Worm (Caenorhabditis elegans): ENCODE results near the gene R09E10.5.
"Not testable (repeated sequence)": the region's sequence is repeated elsewhere in the genome, so short reads cannot be mapped to it uniquely, and the experiment has no call there.

R09E10.5 gene

DNA sequence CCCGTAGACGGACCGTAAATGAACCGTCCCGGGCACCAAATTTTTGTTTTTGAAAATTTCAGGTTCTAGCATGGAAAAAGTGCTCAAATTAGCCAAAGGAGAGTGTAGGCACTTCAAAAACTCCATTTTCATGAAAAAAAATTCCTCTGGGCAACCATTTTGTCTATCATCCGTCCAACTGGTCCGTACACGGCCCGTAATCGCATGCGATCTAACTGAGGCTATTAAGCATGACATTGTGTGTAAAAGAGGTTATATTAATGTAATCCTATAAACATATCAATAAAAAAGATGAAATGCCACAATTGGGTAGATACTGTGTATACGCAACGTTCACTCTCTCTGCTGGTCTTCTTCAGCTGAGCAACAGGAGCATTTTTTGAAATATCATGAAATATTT, 20.5 kb upstream of the R09E10.5 start, which contains the start of gene R09E10.1:
R09E10.1 (minus strand) TSS at position 101 of the 400 bp plus-strand sequence.
- not testable (repeated sequence) for TF ChIP-seq mdl-1, nhr-77, nhr-237 (tag; optimal IDR thresholded peaks at IDR 0.05)

DNA sequence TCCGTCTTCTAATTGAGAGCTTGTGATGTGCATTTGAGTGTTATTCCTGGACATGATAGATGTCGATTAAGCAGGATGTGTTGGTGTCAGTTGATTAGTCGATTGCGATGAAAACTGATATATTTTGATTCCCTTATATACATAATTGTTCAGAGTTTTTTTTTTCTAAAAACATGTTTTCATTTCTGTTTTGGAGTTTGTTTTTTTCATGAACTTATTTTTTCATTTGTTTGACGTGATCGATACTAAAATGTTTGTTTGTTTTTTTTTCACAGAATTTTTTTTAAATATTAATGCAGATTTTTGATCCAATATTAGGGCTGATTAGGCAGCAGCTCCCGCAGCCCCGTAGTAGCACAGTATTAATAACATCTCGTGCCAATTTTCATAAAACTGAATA, 16.1 kb upstream of the R09E10.5 start, which contains the start of gene R09E10.2:
R09E10.2 (minus strand) TSS at position 101 of the 400 bp plus-strand sequence.
- TF ChIP-seq mab-5 (tag; optimal IDR thresholded peaks at IDR 0.05) = no peak
- no peak for TF ChIP-seq lin-13 (GFP tag; optimal IDR thresholded peaks at IDR 0.05)
- no peak for TF ChIP-seq nhr-23 (tag; optimal IDR thresholded peaks at IDR 0.05)
- no peak for TF ChIP-seq ztf-4 (tag; optimal IDR thresholded peaks at IDR 0.05)
- TF ChIP-seq aly-2 (tag; optimal IDR thresholded peaks at IDR 0.05) = no peak

- TF ChIP-seq lin-13 (GFP tag; optimal IDR thresholded peaks at IDR 0.05) (no peak), lin-39 (tag; optimal IDR thresholded peaks at IDR 0.05) (no peak), nhr-12 (tag; optimal IDR thresholded peaks at IDR 0.05) (no peak), mbf-1 (tag; optimal IDR thresholded peaks at IDR 0.05) (no peak)
Measured at ce11 chrIV:10313565-10313964, 11.5 kb upstream of the R09E10.5 start, which contains the start of gene acs-18. acs-18 (minus strand) TSS chrIV:10313665.

ce11 chrIV:10311115-10311514, 9.0 kb upstream of the R09E10.5 start:
- no peak for TF ChIP-seq ceh-82 (tag; optimal IDR thresholded peaks at IDR 0.05)
- no peak for TF ChIP-seq nhr-6 (tag; optimal IDR thresholded peaks at IDR 0.05)
- TF ChIP-seq nhr-237 (tag; optimal IDR thresholded peaks at IDR 0.05) = no peak
- TF ChIP-seq ama-1 (optimal IDR thresholded peaks at IDR 0.05) = no peak
- no peak for TF ChIP-seq sma-9 (GFP tag; optimal IDR thresholded peaks at IDR 0.05)
- TF ChIP-seq sma-9 (tag; optimal IDR thresholded peaks at IDR 0.05) = no peak
- no peak for TF ChIP-seq snpc-4 (tag; optimal IDR thresholded peaks at IDR 0.05)
- TF ChIP-seq ZK546.5 (tag; optimal IDR thresholded peaks at IDR 0.05) = no peak
- no peak for TF ChIP-seq nhr-129 (tag; optimal IDR thresholded peaks at IDR 0.05)
- TF ChIP-seq elt-1 (tag; optimal IDR thresholded peaks at IDR 0.05) = no peak
- no peak for TF ChIP-seq nhr-25 (tag; optimal IDR thresholded peaks at IDR 0.05)
- no peak for TF ChIP-seq skn-1 (tag; optimal IDR thresholded peaks at IDR 0.05)

ce11 chrIV:10310329-10310728, 8.2 kb upstream of the R09E10.5 start, which contains the start of gene R09E10.8:
R09E10.8 (minus strand) TSS chrIV:10310429.
- TF ChIP-seq ama-1 (optimal IDR thresholded peaks at IDR 0.05) = no peak
- TF ChIP-seq R02D3.7 (tag; optimal IDR thresholded peaks at IDR 0.05) = no peak
- TF ChIP-seq mdl-1 (tag; optimal IDR thresholded peaks at IDR 0.05) = no peak
- no peak for TF ChIP-seq alr-1 (tag; optimal IDR thresholded peaks at IDR 0.05)
- TF ChIP-seq nhr-10 (tag; optimal IDR thresholded peaks at IDR 0.05) = no peak
- no peak for TF ChIP-seq sma-9 (GFP tag; optimal IDR thresholded peaks at IDR 0.05)
- TF ChIP-seq sma-9 (tag; optimal IDR thresholded peaks at IDR 0.05) = no peak
- TF ChIP-seq skn-1 (tag; optimal IDR thresholded peaks at IDR 0.05) = no peak
- TF ChIP-seq lin-11 (tag; optimal IDR thresholded peaks at IDR 0.05) = no peak
- TF ChIP-seq nhr-21 (tag; optimal IDR thresholded peaks at IDR 0.05) = no peak
- TF ChIP-seq unc-62 (GFP tag; optimal IDR thresholded peaks at IDR 0.05) = no peak
- TF ChIP-seq sma-3 (GFP tag; optimal IDR thresholded peaks at IDR 0.05) = no peak
- TF ChIP-seq elt-3 (tag; optimal IDR thresholded peaks at IDR 0.05) = no peak
- no peak for TF ChIP-seq ZK546.5 (tag; optimal IDR thresholded peaks at IDR 0.05)
- no peak for TF ChIP-seq blmp-1 (tag; optimal IDR thresholded peaks at IDR 0.05; ENCODE audit: insufficient read depth)
- no peak for TF ChIP-seq aly-2 (tag; optimal IDR thresholded peaks at IDR 0.05)
- TF ChIP-seq nhr-11 (tag; optimal IDR thresholded peaks at IDR 0.05) = no peak
- no peak for TF ChIP-seq F13H6.1 (tag; optimal IDR thresholded peaks at IDR 0.05)
- no peak for TF ChIP-seq egl-27 (tag; optimal IDR thresholded peaks at IDR 0.05)
- TF ChIP-seq ceh-16 (tag; optimal IDR thresholded peaks at IDR 0.05) = no peak
- TF ChIP-seq lin-39 (tag; optimal IDR thresholded peaks at IDR 0.05) = no peak

ce11 chrIV:10304383-10304782, 2.3 kb upstream of the R09E10.5 start:
- TF ChIP-seq ztf-1 (GFP tag; conservative IDR thresholded peaks at IDR 0.05) = no peak
- no peak for TF ChIP-seq nhr-12 (tag; optimal IDR thresholded peaks at IDR 0.05)
- no peak for TF ChIP-seq nhr-23 (tag; optimal IDR thresholded peaks at IDR 0.05)
- TF ChIP-seq egl-27 (tag; optimal IDR thresholded peaks at IDR 0.05) = no peak
- no peak for TF ChIP-seq nhr-10 (tag; optimal IDR thresholded peaks at IDR 0.05)
- no peak for TF ChIP-seq aly-2 (tag; optimal IDR thresholded peaks at IDR 0.05)
- no peak for TF ChIP-seq nhr-237 (tag; optimal IDR thresholded peaks at IDR 0.05)
- TF ChIP-seq Y55F3AM.14 (GFP tag; optimal IDR thresholded peaks at IDR 0.05) = no peak
- no peak for TF ChIP-seq mdl-1 (tag; optimal IDR thresholded peaks at IDR 0.05)
- no peak for TF ChIP-seq peb-1 (tag; optimal IDR thresholded peaks at IDR 0.05)
- TF ChIP-seq unc-62 (GFP tag; optimal IDR thresholded peaks at IDR 0.05) = no peak
- no peak for TF ChIP-seq nhr-6 (tag; optimal IDR thresholded peaks at IDR 0.05)
- no peak for TF ChIP-seq nhr-25 (tag; optimal IDR thresholded peaks at IDR 0.05)
- no peak for TF ChIP-seq ceh-16 (tag; optimal IDR thresholded peaks at IDR 0.05)
- no peak for TF ChIP-seq ceh-82 (tag; optimal IDR thresholded peaks at IDR 0.05)
